Worm (Caenorhabditis elegans) whole organism, L4 larva: Measurements from ENCODE around the gene nhr-100.

Experiments used
- F26F4.8 ChIP-seq: fragments of 200-800 bp; sonication (Bioruptor generic); conservative IDR thresholded peaks from 2 replicates; pipeline ENCODE4 v1.3.6; 2022; ENCODE audit warnings: missing genetic modification characterization, missing compliant biosample characterization
- R02D3.7 ChIP-seq: fragments of 150-350 bp; sonication (generic microtip); optimal IDR thresholded peaks from 3 replicates; lab custom pipeline; 2014; ENCODE audit warnings: missing biosample characterization, missing genetic modification characterization
- Y75B8A.6 ChIP-seq: fragments of 200-800 bp; sonication (Bioruptor generic); IDR thresholded peaks from 2 replicates; pipeline ENCODE4 v1.3.6; 2022; ENCODE audit warnings: missing genetic modification reagents, missing genetic modification characterization, missing compliant biosample characterization
- ZK337.2 ChIP-seq: fragments of 200-800 bp; sonication (Bioruptor generic); IDR thresholded peaks from 2 replicates; pipeline ENCODE4 v1.3.6; 2022; ENCODE audit warnings: missing genetic modification reagents, missing genetic modification characterization, missing compliant biosample characterization
- aha-1 ChIP-seq: fragments of 150-350 bp; peaks from one replicate; lab custom pipeline; 2014; ENCODE audit warnings: missing biosample characterization, missing genetic modification characterization
- arid-1 ChIP-seq: fragments of 200-800 bp; sonication (Bioruptor generic); conservative IDR thresholded peaks from 2 replicates; pipeline ENCODE4 v1.3.6; 2022; ENCODE audit warnings: missing genetic modification reagents, missing genetic modification characterization, missing compliant biosample characterization
- ceh-20 ChIP-seq: fragments of 200-800 bp; sonication (Bioruptor generic); IDR thresholded peaks from 2 replicates; pipeline ENCODE4 v1.3.6; 2022; ENCODE audit warnings: missing genetic modification reagents, missing genetic modification characterization, missing compliant biosample characterization
- ceh-62 ChIP-seq: sonication (generic microtip); optimal IDR thresholded peaks from 2 replicates; lab custom pipeline; 2017; ENCODE audit warnings: missing biosample characterization, missing genetic modification characterization
- ceh-82 ChIP-seq: sonication (generic microtip); optimal IDR thresholded peaks from 2 replicates; lab custom pipeline; 2017; ENCODE audit warnings: missing biosample characterization, missing genetic modification characterization
- ces-1 ChIP-seq: fragments of 150-350 bp; sonication (generic microtip); optimal IDR thresholded peaks from 4 replicates; lab custom pipeline; 2014; ENCODE audit warnings: missing biosample characterization, missing genetic modification reagents, missing genetic modification characterization
- cey-2 ChIP-seq: sonication (generic microtip); optimal IDR thresholded peaks from 3 replicates; lab custom pipeline; 2017; ENCODE audit warnings: missing genetic modification characterization, mild to moderate bottlenecking, missing compliant biosample characterization, antibody characterized with exemption, borderline replicate concordance; ENCODE audit not compliant: insufficient read depth
- daf-12 ChIP-seq: fragments of 150-350 bp; optimal IDR thresholded peaks from 2 replicates; lab custom pipeline; 2014; ENCODE audit warnings: missing biosample characterization, missing genetic modification reagents, missing genetic modification characterization
- daf-16 ChIP-seq, 3 experiments: sonication (generic microtip); optimal IDR thresholded peaks; 2 replicates each; lab custom pipeline; 2016 to 2017; ENCODE audit warnings: missing genetic modification characterization in 3 of 3, missing genetic modification reagents in 3 of 3, mild to moderate bottlenecking in 2 of 3, missing compliant biosample characterization in 2 of 3, missing biosample characterization in 1 of 3, moderate library complexity in 1 of 3
- daf-19 ChIP-seq: fragments of 200-800 bp; sonication (Bioruptor generic); conservative IDR thresholded peaks from 2 replicates; pipeline ENCODE4 v1.3.6; 2022; ENCODE audit warnings: missing genetic modification characterization, missing compliant biosample characterization
- dmd-6 ChIP-seq: fragments of 200-800 bp; sonication (Bioruptor generic); IDR thresholded peaks from 2 replicates; pipeline ENCODE4 v1.3.6; 2022; ENCODE audit warnings: missing genetic modification reagents, missing genetic modification characterization, missing compliant biosample characterization
- dmd-8 ChIP-seq: fragments of 200-800 bp; sonication (Bioruptor generic); IDR thresholded peaks from 2 replicates; pipeline ENCODE4 v1.3.6; 2022; ENCODE audit warnings: missing genetic modification characterization, missing compliant biosample characterization
- lim-7 ChIP-seq: fragments of 200-800 bp; sonication (Bioruptor generic); IDR thresholded peaks from 2 replicates; pipeline ENCODE4 v1.3.6; 2022; ENCODE audit warnings: missing genetic modification characterization, missing compliant biosample characterization
- lin-13 ChIP-seq: fragments of 150-350 bp; optimal IDR thresholded peaks from 2 replicates; lab custom pipeline; 2014; ENCODE audit warnings: missing biosample characterization, missing genetic modification reagents, missing genetic modification characterization
- lin-15B ChIP-seq: fragments of 150-350 bp; sonication (generic microtip); optimal IDR thresholded peaks from 3 replicates; lab custom pipeline; 2014; ENCODE audit warnings: missing biosample characterization, missing genetic modification characterization
- madf-9 ChIP-seq: fragments of 200-800 bp; sonication (Bioruptor generic); conservative IDR thresholded peaks from 2 replicates; pipeline ENCODE4 v1.3.6; 2022; ENCODE audit warnings: missing genetic modification reagents, missing genetic modification characterization, missing compliant biosample characterization
- mxl-2 ChIP-seq: fragments of 200-800 bp; sonication (Bioruptor generic); conservative IDR thresholded peaks from 2 replicates; pipeline ENCODE4 v1.3.6; 2022; ENCODE audit warnings: missing genetic modification reagents, missing genetic modification characterization, missing compliant biosample characterization
- mxl-3 ChIP-seq: fragments of 200-800 bp; sonication (Bioruptor generic); optimal IDR thresholded peaks from 2 replicates; lab custom pipeline; 2018; ENCODE audit warnings: mild to moderate bottlenecking, missing genetic modification characterization, missing compliant biosample characterization
- nhr-11 ChIP-seq: fragments of 150-350 bp; optimal IDR thresholded peaks from 2 replicates; lab custom pipeline; 2014; ENCODE audit warnings: missing biosample characterization, missing genetic modification characterization
- nhr-42 ChIP-seq: fragments of 200-800 bp; sonication (Bioruptor generic); IDR thresholded peaks from 2 replicates; pipeline ENCODE4 v1.3.6; 2022; ENCODE audit warnings: missing genetic modification characterization, missing compliant biosample characterization
- nhr-48 ChIP-seq: sonication (generic microtip); optimal IDR thresholded peaks from 2 replicates; lab custom pipeline; 2016; ENCODE audit warnings: mild to moderate bottlenecking, missing genetic modification characterization, missing compliant biosample characterization
- nhr-76 ChIP-seq: fragments of 150-350 bp; optimal IDR thresholded peaks from 2 replicates; lab custom pipeline; 2014; ENCODE audit warnings: missing biosample characterization, missing genetic modification characterization
- pha-4 ChIP-seq, 2 experiments: fragments of 150-350 bp in 1 of 2; fragments of 200-800 bp in 1 of 2; sonication (Bioruptor generic) in 1 of 2; IDR thresholded peaks in 1 of 2; optimal IDR thresholded peaks in 1 of 2; 2 replicates each; pipeline versions ENCODE4 v1.3.6 to Lab custom; 2014 to 2022; ENCODE audit warnings: missing genetic modification characterization in 2 of 2, missing genetic modification reagents in 2 of 2, missing biosample characterization in 1 of 2, missing compliant biosample characterization in 1 of 2
- sdz-12 ChIP-seq: fragments of 200-800 bp; sonication (Bioruptor generic); optimal IDR thresholded peaks from 2 replicates; lab custom pipeline; 2018; ENCODE audit warnings: mild to moderate bottlenecking, missing genetic modification characterization, missing compliant biosample characterization
- skn-1 ChIP-seq: fragments of 150-350 bp; optimal IDR thresholded peaks from 2 replicates; lab custom pipeline; 2014; ENCODE audit warnings: missing biosample characterization, missing genetic modification characterization
- snpc-1.2 ChIP-seq: fragments of 200-800 bp; sonication (Bioruptor generic); IDR thresholded peaks from 2 replicates; pipeline ENCODE4 v1.3.6; 2022; ENCODE audit warnings: missing genetic modification reagents, missing genetic modification characterization, missing compliant biosample characterization
- spr-1 ChIP-seq: sonication (generic microtip); optimal IDR thresholded peaks from 2 replicates; lab custom pipeline; 2016; ENCODE audit warnings: mild to moderate bottlenecking, missing genetic modification characterization, missing compliant biosample characterization
- tag-97 ChIP-seq: fragments of 200-800 bp; sonication (Bioruptor generic); IDR thresholded peaks from 2 replicates; pipeline ENCODE4 v1.3.6; 2022; ENCODE audit warnings: missing genetic modification characterization, missing compliant biosample characterization
- unc-62 ChIP-seq, 3 experiments: fragments of 150-350 bp in 1 of 3; sonication (generic microtip); optimal IDR thresholded peaks in 2 of 3; peaks in 1 of 3; 1 replicate in 1 of 3; 2 replicates in 2 of 3; lab custom pipeline; 2014 to 2017; ENCODE audit warnings: missing biosample characterization in 3 of 3, missing genetic modification characterization in 3 of 3, missing genetic modification reagents in 3 of 3, missing genotype in 1 of 3
- vab-7 ChIP-seq: fragments of 200-800 bp; sonication (Bioruptor generic); IDR thresholded peaks from 2 replicates; pipeline ENCODE4 v1.3.6; 2022; ENCODE audit warnings: missing genetic modification reagents, missing genetic modification characterization, missing compliant biosample characterization
- zag-1 ChIP-seq: fragments of 150-350 bp; optimal IDR thresholded peaks from 2 replicates; lab custom pipeline; 2014; ENCODE audit warnings: missing biosample characterization, missing genetic modification characterization
- zip-11 ChIP-seq: fragments of 200-800 bp; sonication (Bioruptor generic); IDR thresholded peaks from 2 replicates; pipeline ENCODE4 v1.3.6; 2022; ENCODE audit warnings: missing genetic modification characterization, missing compliant biosample characterization
- zip-2 ChIP-seq: fragments of 150-350 bp; optimal IDR thresholded peaks from 2 replicates; lab custom pipeline; 2014; ENCODE audit warnings: missing biosample characterization, missing genetic modification characterization

nhr-100 gene

DNA sequence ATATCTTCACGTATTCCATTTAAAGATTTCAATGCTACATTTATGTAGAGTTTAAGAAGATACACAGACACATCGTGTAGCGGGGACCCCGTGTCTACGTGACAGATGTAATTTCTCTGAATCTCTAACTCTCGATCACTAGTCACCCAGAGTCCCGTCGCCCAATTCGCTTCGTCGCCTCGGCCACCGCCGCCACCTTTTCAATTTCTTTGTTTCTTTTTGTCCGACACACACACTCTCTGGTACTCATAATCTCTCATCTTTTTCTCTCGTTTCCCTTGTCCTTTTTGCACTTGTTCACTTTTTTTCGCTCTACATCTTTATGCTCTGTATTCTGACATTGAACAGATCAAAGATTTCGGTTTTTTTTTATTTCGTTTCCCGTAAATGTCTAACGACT lies 10.1 kb upstream of the nhr-100 start (continued):
- TF ChIP-seq vab-7 (GFP tag; lab: Robert Waterston, UW) (no peak), madf-9 (peak; percentile 37), dmd-6 (GFP tag; lab: Robert Waterston, UW) (peak; percentile 93), sdz-12 (GFP tag; lab: Kevin White, UChicago) (no peak), ceh-20 (peak; percentile 76), ZK337.2 (GFP tag; lab: Robert Waterston, UW) (no peak), arid-1 (GFP tag; lab: Robert Waterston, UW) (0 out of 2 replicates have a peak, but pooled peaks have one; percentile 12), R02D3.7 (no peak), nhr-76 (tag; lab: Kevin White, UChicago) (no peak), pha-4 (GFP tag; IDR thresholded peaks at IDR 0.05; lab: Robert Waterston, UW) (0 out of 2 replicates have a peak, but pooled peaks have one; percentile 44), pha-4 (tag; optimal IDR thresholded peaks at IDR 0.05; lab: Kevin White, UChicago) (no peak)
- TF ChIP-seq, all 104 proteins: peak for 37

DNA sequence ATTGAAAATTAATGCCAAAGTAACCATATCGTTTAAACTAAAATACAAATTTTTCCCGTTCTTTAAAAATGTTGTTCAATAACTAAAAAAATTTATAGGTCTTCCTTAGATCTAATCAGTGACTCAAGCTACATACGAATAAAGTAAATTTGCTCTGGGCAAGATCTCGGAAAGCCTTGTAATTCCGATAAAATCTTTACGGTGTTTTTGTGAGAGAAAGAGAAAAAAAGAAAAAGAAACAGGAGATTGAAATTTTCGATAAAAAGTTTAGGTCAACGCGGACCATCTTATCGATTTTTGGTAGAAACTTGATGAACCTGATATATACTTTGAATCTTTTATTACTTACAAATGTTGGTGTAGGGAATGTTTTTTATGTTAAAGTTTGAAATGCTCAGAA lies 5.3 kb upstream of the nhr-100 start:
- TF ChIP-seq zip-11 (GFP tag; lab: Robert Waterston, UW) (no peak), nhr-48 (no peak), daf-19 (GFP tag; lab: Robert Waterston, UW) (no peak), unc-62 (GFP tag; optimal IDR thresholded peaks at IDR 0.05 in 1 of 2; lab: Kevin White, UChicago) (no peak), unc-62 (tag; optimal IDR thresholded peaks at IDR 0.05; lab: Kevin White, UChicago) (no peak), dmd-8 (GFP tag; lab: Robert Waterston, UW) (no peak), ces-1 (GFP tag; lab: Kevin White, UChicago) (no peak), ceh-82 (tag; lab: Kevin White, UChicago) (no peak), Y75B8A.6 (no peak), ceh-62 (tag; lab: Kevin White, UChicago) (no peak), daf-12 (tag; lab: Kevin White, UChicago) (no peak), daf-16 (GFP tag; optimal IDR thresholded peaks at IDR 0.05; lab: Kevin White, UChicago) (no peak), daf-16 (tag; optimal IDR thresholded peaks at IDR 0.05; lab: Kevin White, UChicago) (no peak), mxl-3 (no peak), zip-2 (tag; lab: Kevin White, UChicago) (no peak), snpc-1.2 (no peak), spr-1 (tag; lab: Kevin White, UChicago) (no peak), skn-1 (tag; lab: Kevin White, UChicago) (no peak), F26F4.8 (GFP tag; lab: Robert Waterston, UW) (no peak)

ce11 chrIV:9724948-9725347 lies 3.5 kb upstream of the nhr-100 start, which contains the start of the genes nhr-138 and C28D4.18:
Gene nhr-138, plus strand, starts transcription at chrIV:9725251.
Gene C28D4.18, plus strand, starts transcription at chrIV:9725280.
- TF ChIP-seq zip-2 (tag; lab: Kevin White, UChicago) (no peak), aha-1 (tag; lab: Kevin White, UChicago) (peak; percentile 95)

DNA sequence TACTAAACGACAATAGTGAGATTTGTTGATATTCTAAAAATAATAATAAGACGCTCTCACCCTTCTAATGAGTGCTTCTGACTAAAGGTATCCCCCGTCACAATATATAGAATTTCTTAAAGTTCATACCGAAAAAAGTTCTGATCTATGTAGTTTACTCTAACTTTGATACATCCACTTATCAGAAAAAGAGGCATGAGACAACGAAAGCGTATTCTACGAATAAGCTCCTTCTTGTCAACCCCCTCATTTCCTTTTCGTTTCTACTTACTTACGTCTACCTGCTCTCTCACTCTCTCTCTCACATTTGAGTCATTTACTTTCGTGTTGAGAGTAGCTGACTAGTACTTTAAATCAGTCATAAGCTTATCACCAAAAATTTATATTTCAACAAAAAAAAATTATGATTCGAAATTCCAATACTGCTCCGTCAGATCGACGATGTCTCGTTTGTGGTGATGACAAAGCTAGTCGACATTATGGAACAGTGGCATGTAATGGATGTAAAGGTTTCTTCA lies 2.9 kb upstream of the nhr-100 start:
- TF ChIP-seq mxl-2 (GFP tag; lab: Robert Waterston, UW) (no peak), cey-2 (tag; lab: Kevin White, UChicago) (no peak), lin-13 (GFP tag; lab: Kevin White, UChicago) (no peak), unc-62 (GFP tag; optimal IDR thresholded peaks at IDR 0.05 in 1 of 2; lab: Kevin White, UChicago) (peak in 1 of 2 experiments; percentile 63), unc-62 (tag; optimal IDR thresholded peaks at IDR 0.05; lab: Kevin White, UChicago) (no peak), tag-97 (GFP tag; lab: Robert Waterston, UW) (no peak), nhr-42 (GFP tag; lab: Robert Waterston, UW) (no peak), ceh-82 (tag; lab: Kevin White, UChicago) (no peak), aha-1 (tag; lab: Kevin White, UChicago) (peak; percentile 80), lin-15B (tag; lab: Kevin White, UChicago) (no peak), ces-1 (GFP tag; lab: Kevin White, UChicago) (no peak), lim-7 (GFP tag; lab: Robert Waterston, UW) (no peak), nhr-11 (peak; percentile 38), zag-1 (tag; lab: Kevin White, UChicago) (no peak)
